Fruit fly (Drosophila melanogaster) S2 (cell line): ENCODE results near the gene CG32313.

Experiments
- CG8478 ChIP-seq: fragments of >200 bp; optimal IDR thresholded peaks from 2 replicates; lab custom pipeline; 2018
- CTCF ChIP-seq, 2 experiments: fragments of >200 bp; optimal IDR thresholded peaks; 2 replicates each; lab custom pipeline; 2018

Gene CG32313

dm6 chr3L:1547117-1547507 is 1.6 kb upstream of the CG32313 start:
- TF ChIP-seq CTCF (optimal IDR thresholded peaks at IDR 0.05; lab: Kevin White, UChicago) (no peak), CG8478 (lab: Kevin White, UChicago) (no peak)

dm6 chr3L:1546349-1547116 is 990 bp upstream of the CG32313 start:
- TF ChIP-seq CTCF (optimal IDR thresholded peaks at IDR 0.05; lab: Kevin White, UChicago) (no peak), CG8478 (lab: Kevin White, UChicago) (no peak)

dm6 chr3L:1538314-1538854 is 7.2 kb downstream of the CG32313 start:
- TF ChIP-seq CTCF (optimal IDR thresholded peaks at IDR 0.05; lab: Kevin White, UChicago) (no peak), CG8478 (lab: Kevin White, UChicago) (no peak)

- TF ChIP-seq CTCF (optimal IDR thresholded peaks at IDR 0.05; lab: Kevin White, UChicago) (no peak), CG8478 (lab: Kevin White, UChicago) (no peak)
These were observed 8.2 kb downstream of the CG32313 start for dm6 chr3L:1537353-1537752.

- TF ChIP-seq CTCF (optimal IDR thresholded peaks at IDR 0.05; lab: Kevin White, UChicago), result no peak
- no peak for TF ChIP-seq CG8478 (lab: Kevin White, UChicago)
These were observed 8.8 kb downstream of the CG32313 start, which contains the start of the genes CG12091 and pns for dm6 chr3L:1536487-1537337. Gene CG12091 (minus strand): TSS chr3L:1536835. Gene pns (plus strand): TSS chr3L:1537137.

- TF ChIP-seq CG8478 (lab: Kevin White, UChicago) (no peak), CTCF (optimal IDR thresholded peaks at IDR 0.05; lab: Kevin White, UChicago) (no peak)
These were observed 11.7 kb downstream of the CG32313 start, which contains the start of gene Iml1 for dm6 chr3L:1533699-1534431. Gene Iml1 (minus strand): TSS chr3L:1534034.

- TF ChIP-seq CG8478 (lab: Kevin White, UChicago) (no peak), CTCF (optimal IDR thresholded peaks at IDR 0.05; lab: Kevin White, UChicago) (no peak)
These were observed 14.4 kb downstream of the CG32313 start, which contains the start of gene Ir62a for dm6 chr3L:1531159-1531558. Gene Ir62a (minus strand): TSS chr3L:1531259.

dm6 chr3L:1518715-1519603 is 26.6 kb downstream of the CG32313 start:
- no peak for TF ChIP-seq CG8478 (lab: Kevin White, UChicago)
- no peak for TF ChIP-seq CTCF (optimal IDR thresholded peaks at IDR 0.05; lab: Kevin White, UChicago)

- TF ChIP-seq CG8478 (lab: Kevin White, UChicago) (no peak), CTCF (optimal IDR thresholded peaks at IDR 0.05; lab: Kevin White, UChicago) (peak in 1 of 2 experiments; percentile 12)
These were observed 28.1 kb downstream of the CG32313 start for dm6 chr3L:1517274-1518047.

dm6 chr3L:1516631-1517273 is 28.8 kb downstream of the CG32313 start, which contains the start of gene cue:
Gene cue (minus strand): TSS chr3L:1517271.
- TF ChIP-seq CG8478 (lab: Kevin White, UChicago), result no peak

- no peak for TF ChIP-seq CTCF (optimal IDR thresholded peaks at IDR 0.05; lab: Kevin White, UChicago)
These were observed 29.6 kb downstream of the CG32313 start for dm6 chr3L:1515820-1516540.
